Worm (Caenorhabditis elegans): ENCODE data around the gene idpb-5.

idpb-5 gene

DNA sequence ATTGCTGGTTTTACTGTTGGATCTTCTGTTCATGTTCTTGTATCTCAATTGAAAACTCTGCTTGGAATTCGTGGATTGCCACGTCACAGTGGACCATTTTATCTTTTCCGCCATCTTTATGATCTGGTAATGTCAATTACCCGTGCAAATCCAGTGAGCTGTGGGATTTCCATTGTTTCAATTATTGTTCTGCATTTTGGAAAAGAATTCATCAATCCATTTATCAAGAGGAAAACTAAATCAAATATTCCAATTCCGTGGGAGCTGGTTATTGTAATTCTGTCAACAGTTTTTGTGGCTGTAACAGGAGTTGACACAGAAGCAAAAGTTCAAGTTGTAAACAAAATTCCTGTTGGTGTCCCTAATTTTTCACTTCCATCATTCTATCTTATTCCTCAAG is 37.3 kb downstream of the idpb-5 start:
- no peak for TF ChIP-seq hnd-1 (tag; optimal IDR thresholded peaks at IDR 0.05)

DNA sequence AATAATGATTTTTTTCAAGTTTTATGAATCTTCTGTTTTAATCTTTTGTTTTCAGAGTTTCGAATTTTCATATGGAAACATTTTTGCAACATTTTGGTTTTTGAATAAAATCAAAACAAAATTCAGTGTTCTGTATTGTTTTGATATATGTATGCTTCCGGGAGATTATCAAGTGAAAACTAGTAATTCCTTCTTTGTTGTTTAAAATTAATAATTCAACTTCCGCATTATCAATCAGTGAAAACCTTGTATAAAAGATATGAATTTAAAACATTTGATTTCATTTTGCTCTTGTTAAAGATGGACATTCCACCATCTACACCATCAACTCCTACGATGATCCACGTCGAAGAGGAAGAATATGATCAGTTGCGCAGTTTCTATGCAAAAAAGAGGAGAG is 40.4 kb downstream of the idpb-5 start, which contains the start of gene sulp-5:
Gene sulp-5 (plus strand): TSS at position 301 of the 400 bp plus-strand sequence.
- no peak for TF ChIP-seq ceh-13 (GFP tag; optimal IDR thresholded peaks at IDR 0.05)
- TF ChIP-seq hmbx-1 (tag; optimal IDR thresholded peaks at IDR 0.05): no peak
- no peak for TF ChIP-seq tra-4 (tag; optimal IDR thresholded peaks at IDR 0.05)
- TF ChIP-seq ama-1 (optimal IDR thresholded peaks at IDR 0.05): no peak
- TF ChIP-seq B0310.2 (tag; optimal IDR thresholded peaks at IDR 0.05): no peak
- TF ChIP-seq F13C5.2 (tag; optimal IDR thresholded peaks at IDR 0.05): no peak
- no peak for TF ChIP-seq hmg-4 (GFP tag; optimal IDR thresholded peaks at IDR 0.05)
- no peak for TF ChIP-seq sea-1 (GFP tag; conservative IDR thresholded peaks at IDR 0.05)
- TF ChIP-seq flt-1 (GFP tag; IDR thresholded peaks at IDR 0.05): no peak
- no peak for TF ChIP-seq scrt-1 (GFP tag; IDR thresholded peaks at IDR 0.05)
- TF ChIP-seq hnd-1 (tag; optimal IDR thresholded peaks at IDR 0.05): no peak
- TF ChIP-seq aly-1 (tag; optimal IDR thresholded peaks at IDR 0.05): no peak
- no peak for TF ChIP-seq pes-1 (GFP tag; IDR thresholded peaks at IDR 0.05)
- no peak for TF ChIP-seq tbx-37 (GFP tag; conservative IDR thresholded peaks at IDR 0.05)
- no peak for TF ChIP-seq ceh-36 (tag; optimal IDR thresholded peaks at IDR 0.05)
- TF ChIP-seq ets-7 (tag; optimal IDR thresholded peaks at IDR 0.05): no peak
- TF ChIP-seq tbx-11 (GFP tag; IDR thresholded peaks at IDR 0.05): no peak

DNA sequence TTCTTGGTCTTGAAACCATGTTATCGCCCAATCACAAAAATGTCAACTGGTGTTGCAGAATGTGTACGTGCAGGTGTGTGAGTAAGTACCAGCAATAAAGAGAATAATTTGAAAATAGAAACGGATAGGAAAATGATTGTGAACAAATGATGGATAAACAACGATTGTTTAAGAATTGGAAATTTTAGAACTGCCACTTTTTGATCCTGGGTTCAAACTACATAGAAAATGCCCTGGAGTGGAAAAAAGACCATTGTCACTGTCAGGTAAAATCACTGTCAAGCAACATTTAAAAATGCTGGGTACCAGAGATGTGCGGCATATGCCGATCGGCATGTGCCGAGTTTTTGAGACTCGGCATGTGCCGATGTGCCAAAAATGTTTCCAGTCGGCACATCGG is 43.9 kb downstream of the idpb-5 start:
- TF ChIP-seq flt-1 (GFP tag; IDR thresholded peaks at IDR 0.05) (no peak), tra-4 (tag; optimal IDR thresholded peaks at IDR 0.05) (no peak)

DNA sequence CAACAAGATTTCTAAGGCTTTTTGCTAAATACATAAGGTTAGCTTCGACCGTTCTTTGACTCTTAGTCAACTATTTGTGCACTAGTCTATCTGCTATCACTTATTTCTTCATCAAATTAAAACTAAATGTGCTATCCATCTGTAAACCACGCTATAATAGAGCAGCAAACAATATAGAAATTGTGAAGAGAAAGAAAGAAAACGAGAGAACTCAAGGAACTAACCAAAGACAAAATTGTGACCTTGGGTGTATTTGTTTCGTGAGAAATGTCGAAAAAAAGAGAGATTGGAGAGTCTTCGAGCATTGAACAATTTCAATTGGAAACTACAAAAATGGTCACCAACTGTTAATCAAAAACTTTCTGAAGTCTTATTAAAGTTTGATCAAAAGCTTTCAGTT is 45.8 kb downstream of the idpb-5 start:
- no peak for TF ChIP-seq ceh-13 (GFP tag; optimal IDR thresholded peaks at IDR 0.05)
- no peak for TF ChIP-seq flt-1 (GFP tag; IDR thresholded peaks at IDR 0.05)
- TF ChIP-seq hmg-4 (GFP tag; optimal IDR thresholded peaks at IDR 0.05): no peak
- TF ChIP-seq ceh-36 (tag; optimal IDR thresholded peaks at IDR 0.05): no peak
- TF ChIP-seq tra-4 (tag; optimal IDR thresholded peaks at IDR 0.05): no peak
- no peak for TF ChIP-seq B0310.2 (tag; optimal IDR thresholded peaks at IDR 0.05)
- no peak for TF ChIP-seq hnd-1 (tag; optimal IDR thresholded peaks at IDR 0.05)
- TF ChIP-seq F13C5.2 (tag; optimal IDR thresholded peaks at IDR 0.05): no peak
- no peak for TF ChIP-seq pes-1 (GFP tag; IDR thresholded peaks at IDR 0.05)
- TF ChIP-seq aly-1 (tag; optimal IDR thresholded peaks at IDR 0.05): no peak
- TF ChIP-seq tbx-37 (GFP tag; conservative IDR thresholded peaks at IDR 0.05): no peak
- TF ChIP-seq sea-1 (GFP tag; conservative IDR thresholded peaks at IDR 0.05): no peak

DNA sequence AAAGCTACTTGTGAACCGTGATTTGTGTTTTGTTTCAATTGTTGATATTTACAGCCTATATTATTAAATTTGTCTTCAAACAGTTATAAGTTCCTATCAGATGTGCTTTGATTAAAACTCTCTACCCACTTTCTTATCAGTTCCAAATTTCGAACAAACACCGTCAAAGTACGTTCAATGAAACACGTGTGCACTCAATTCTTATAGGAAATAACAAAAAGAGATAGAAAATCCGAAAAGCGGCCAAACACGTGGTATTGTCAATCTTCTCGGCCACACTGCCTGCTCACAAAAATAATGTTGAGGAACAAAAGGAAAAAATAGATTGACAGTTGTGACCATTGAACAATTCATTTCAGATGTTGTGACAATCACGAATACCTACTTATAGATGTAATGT is 46.6 kb downstream of the idpb-5 start:
- no peak for TF ChIP-seq B0310.2 (tag; optimal IDR thresholded peaks at IDR 0.05)
- no peak for TF ChIP-seq flt-1 (GFP tag; IDR thresholded peaks at IDR 0.05)
- no peak for TF ChIP-seq hmbx-1 (tag; optimal IDR thresholded peaks at IDR 0.05)
- TF ChIP-seq tra-4 (tag; optimal IDR thresholded peaks at IDR 0.05): no peak
- no peak for TF ChIP-seq tbx-11 (GFP tag; IDR thresholded peaks at IDR 0.05)
- no peak for TF ChIP-seq tbx-37 (GFP tag; conservative IDR thresholded peaks at IDR 0.05)
- TF ChIP-seq ets-7 (tag; optimal IDR thresholded peaks at IDR 0.05): no peak
- no peak for TF ChIP-seq hmg-4 (GFP tag; optimal IDR thresholded peaks at IDR 0.05)
- TF ChIP-seq aly-1 (tag; optimal IDR thresholded peaks at IDR 0.05): no peak
- TF ChIP-seq ama-1 (optimal IDR thresholded peaks at IDR 0.05): no peak
- no peak for TF ChIP-seq hnd-1 (tag; optimal IDR thresholded peaks at IDR 0.05)
- no peak for TF ChIP-seq scrt-1 (GFP tag; IDR thresholded peaks at IDR 0.05)
- TF ChIP-seq F13C5.2 (tag; optimal IDR thresholded peaks at IDR 0.05): no peak
- no peak for TF ChIP-seq ceh-13 (GFP tag; optimal IDR thresholded peaks at IDR 0.05)
- TF ChIP-seq ceh-36 (tag; optimal IDR thresholded peaks at IDR 0.05): no peak
- no peak for TF ChIP-seq sea-1 (GFP tag; conservative IDR thresholded peaks at IDR 0.05)

DNA sequence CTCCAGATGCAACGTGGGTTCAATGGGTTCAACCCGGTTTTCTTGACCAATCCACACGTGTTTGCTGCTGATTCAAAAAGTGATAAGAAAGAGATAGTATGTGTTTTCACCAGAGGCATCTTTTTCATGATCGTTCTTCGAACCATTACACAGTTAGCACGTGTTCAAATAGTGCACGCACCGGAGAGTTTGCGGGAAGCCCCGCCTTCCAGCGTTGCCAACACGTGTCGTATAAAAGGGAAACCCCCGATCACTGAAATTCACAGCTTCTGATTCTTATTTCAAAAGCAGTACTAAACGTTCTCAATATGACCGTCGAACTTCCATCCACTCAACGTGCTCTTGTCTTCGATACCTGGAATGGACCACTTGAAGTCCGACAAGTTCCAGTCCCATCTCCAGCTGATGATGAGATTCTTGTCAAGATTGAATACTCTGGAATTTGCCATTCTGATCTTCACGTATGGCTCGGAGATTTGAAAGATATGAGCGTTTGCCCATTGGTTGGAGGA is 48.7 kb downstream of the idpb-5 start, which contains the start of gene adh-1:
Gene adh-1 (plus strand): TSS at position 261 of the 512 bp plus-strand sequence.
- TF ChIP-seq hmbx-1 (tag; optimal IDR thresholded peaks at IDR 0.05): no peak
- no peak for TF ChIP-seq flt-1 (GFP tag; IDR thresholded peaks at IDR 0.05)
- TF ChIP-seq pes-1 (GFP tag; IDR thresholded peaks at IDR 0.05): no peak
- TF ChIP-seq tbx-37 (GFP tag; conservative IDR thresholded peaks at IDR 0.05): no peak
- no peak for TF ChIP-seq scrt-1 (GFP tag; IDR thresholded peaks at IDR 0.05)
- TF ChIP-seq ets-7 (tag; optimal IDR thresholded peaks at IDR 0.05): no peak
- TF ChIP-seq sea-1 (GFP tag; conservative IDR thresholded peaks at IDR 0.05): no peak
- no peak for TF ChIP-seq aly-1 (tag; optimal IDR thresholded peaks at IDR 0.05)
- TF ChIP-seq hnd-1 (tag; optimal IDR thresholded peaks at IDR 0.05): no peak
- no peak for TF ChIP-seq B0310.2 (tag; optimal IDR thresholded peaks at IDR 0.05)

DNA sequence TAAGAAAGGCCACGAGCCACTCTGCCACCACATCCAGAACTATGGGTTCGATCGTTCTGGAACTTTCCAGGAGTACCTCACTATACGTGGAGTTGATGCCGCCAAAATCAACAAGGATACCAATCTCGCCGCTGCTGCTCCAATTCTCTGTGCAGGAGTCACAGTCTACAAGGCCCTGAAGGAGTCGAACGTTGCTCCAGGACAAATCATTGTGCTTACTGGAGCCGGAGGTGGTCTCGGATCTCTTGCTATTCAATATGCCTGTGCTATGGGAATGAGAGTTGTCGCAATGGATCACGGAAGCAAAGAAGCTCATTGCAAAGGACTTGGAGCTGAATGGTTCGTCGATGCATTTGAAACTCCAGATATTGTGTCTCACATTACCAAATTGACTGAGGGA is 49.3 kb downstream of the idpb-5 start:
- no peak for TF ChIP-seq hmg-4 (GFP tag; optimal IDR thresholded peaks at IDR 0.05)
- no peak for TF ChIP-seq sea-1 (GFP tag; conservative IDR thresholded peaks at IDR 0.05)
- no peak for TF ChIP-seq ceh-13 (GFP tag; optimal IDR thresholded peaks at IDR 0.05)
- no peak for TF ChIP-seq tbx-11 (GFP tag; IDR thresholded peaks at IDR 0.05)
- TF ChIP-seq B0310.2 (tag; optimal IDR thresholded peaks at IDR 0.05): no peak
- TF ChIP-seq ets-7 (tag; optimal IDR thresholded peaks at IDR 0.05): no peak
- TF ChIP-seq hmbx-1 (tag; optimal IDR thresholded peaks at IDR 0.05): no peak

DNA sequence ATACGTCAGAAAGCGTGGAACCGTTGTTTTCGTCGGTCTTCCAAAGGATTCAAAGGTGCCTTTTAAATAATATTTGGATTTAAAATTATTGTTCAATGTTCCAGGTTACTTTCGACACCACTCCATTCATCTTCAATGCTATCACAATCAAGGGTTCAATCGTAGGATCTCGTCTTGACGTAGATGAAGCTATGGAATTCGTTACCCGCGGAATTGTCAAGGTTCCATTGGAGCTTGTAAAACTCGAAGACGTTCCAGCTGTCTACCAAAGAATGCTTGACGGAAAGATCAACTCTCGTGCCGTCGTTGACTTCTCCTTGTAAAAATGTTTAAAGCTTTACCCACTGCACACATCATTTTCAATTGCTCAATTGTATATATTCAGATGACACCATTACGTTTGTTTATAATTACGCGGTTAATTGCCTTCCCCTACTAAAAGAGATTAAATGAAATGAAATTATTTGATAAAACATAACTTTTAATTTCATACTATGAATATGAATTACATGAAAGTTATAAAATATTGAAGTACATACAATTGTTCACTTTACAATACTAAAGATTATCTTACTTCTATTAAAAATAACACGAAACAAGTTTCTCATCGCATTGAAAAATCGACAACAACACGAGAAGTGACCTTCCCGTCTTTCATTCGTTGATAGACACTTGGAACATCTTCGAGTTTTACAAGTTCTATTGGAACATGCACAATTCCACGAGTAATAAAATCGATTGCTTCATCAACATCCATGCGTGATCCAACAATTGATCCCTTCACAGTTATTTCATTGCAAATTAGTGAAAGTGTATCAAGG is 50.0 kb downstream of the idpb-5 start:
- TF ChIP-seq aly-1 (tag; optimal IDR thresholded peaks at IDR 0.05): no peak
- no peak for TF ChIP-seq hmg-4 (GFP tag; optimal IDR thresholded peaks at IDR 0.05)
- no peak for TF ChIP-seq B0310.2 (tag; optimal IDR thresholded peaks at IDR 0.05)
- no peak for TF ChIP-seq ama-1 (optimal IDR thresholded peaks at IDR 0.05)
- no peak for TF ChIP-seq ets-7 (tag; optimal IDR thresholded peaks at IDR 0.05)
- no peak for TF ChIP-seq tbx-11 (GFP tag; IDR thresholded peaks at IDR 0.05)
- TF ChIP-seq tbx-37 (GFP tag; conservative IDR thresholded peaks at IDR 0.05): no peak
- no peak for TF ChIP-seq sea-1 (GFP tag; conservative IDR thresholded peaks at IDR 0.05)
- no peak for TF ChIP-seq scrt-1 (GFP tag; IDR thresholded peaks at IDR 0.05)
- TF ChIP-seq hnd-1 (tag; optimal IDR thresholded peaks at IDR 0.05): no peak
- TF ChIP-seq pes-1 (GFP tag; IDR thresholded peaks at IDR 0.05): no peak
- TF ChIP-seq F13C5.2 (tag; optimal IDR thresholded peaks at IDR 0.05): no peak
- no peak for TF ChIP-seq hmbx-1 (tag; optimal IDR thresholded peaks at IDR 0.05)
- TF ChIP-seq tra-4 (tag; optimal IDR thresholded peaks at IDR 0.05): no peak
- no peak for TF ChIP-seq ceh-36 (tag; optimal IDR thresholded peaks at IDR 0.05)
- TF ChIP-seq ceh-13 (GFP tag; optimal IDR thresholded peaks at IDR 0.05): no peak

All from whole organism, early embryonic.